Fruit fly (Drosophila melanogaster) whole organism, embryonic: ENCODE measurements around the gene Cyp309a1.

Experiments used
- Antp ChIP-seq: fragments of 200-800 bp; sonication (Bioruptor generic); optimal IDR thresholded peaks from 3 replicates; lab custom pipeline; 2016; ENCODE audit warnings: missing biosample characterization, missing genetic modification characterization
- Awh ChIP-seq: fragments of 200-800 bp; sonication (Bioruptor generic); IDR thresholded peaks from 2 replicates; pipeline ENCODE4, ENCODE4 v1.3.6; 2022; ENCODE audit warnings: missing biosample characterization, missing genetic modification characterization
- B-H2 ChIP-seq: fragments of 200-800 bp; sonication (Bioruptor generic); optimal IDR thresholded peaks from 2 replicates; lab custom pipeline; 2018; ENCODE audit warnings: missing biosample characterization, mild to moderate bottlenecking, missing genetic modification characterization
- CG10274 ChIP-seq: fragments of 200-800 bp; sonication (Bioruptor generic); optimal IDR thresholded peaks from 3 replicates; lab custom pipeline; 2017; ENCODE audit warnings: missing biosample characterization, mild to moderate bottlenecking, missing genetic modification characterization
- CG12659 ChIP-seq: fragments of 200-800 bp; sonication (Bioruptor generic); optimal IDR thresholded peaks from 3 replicates; lab custom pipeline; 2017; ENCODE audit warnings: mild to moderate bottlenecking, missing biosample characterization, missing genetic modification reagents, missing genetic modification characterization
- CG13775 ChIP-seq: fragments of 200-800 bp; sonication (Bioruptor generic); optimal IDR thresholded peaks from 3 replicates; lab custom pipeline; 2017; ENCODE audit warnings: missing biosample characterization, mild to moderate bottlenecking, missing genetic modification characterization
- CG14050 ChIP-seq: fragments of 200-800 bp; sonication (Bioruptor generic); IDR thresholded peaks from 3 replicates; pipeline ENCODE4 v1.3.6; 2022; ENCODE audit warnings: missing biosample characterization, missing genetic modification characterization
- CG14667 ChIP-seq: fragments of 200-800 bp; sonication (Bioruptor generic); IDR thresholded peaks from 2 replicates; pipeline ENCODE4 v1.3.6; 2022; ENCODE audit warnings: missing biosample characterization, missing genetic modification characterization
- CG15269 ChIP-seq: fragments of 200-800 bp; sonication (Bioruptor generic); optimal IDR thresholded peaks from 2 replicates; lab custom pipeline; 2018; ENCODE audit warnings: missing biosample characterization, mild to moderate bottlenecking, missing genetic modification characterization, moderate library complexity
- CG17385 ChIP-seq: fragments of 200-800 bp; sonication (Bioruptor generic); optimal IDR thresholded peaks from 3 replicates; lab custom pipeline; 2018; ENCODE audit warnings: missing biosample characterization, mild to moderate bottlenecking, missing genetic modification characterization
- CG2120 ChIP-seq: fragments of 200-800 bp; sonication (Bioruptor generic); optimal IDR thresholded peaks from 3 replicates; lab custom pipeline; 2016; ENCODE audit warnings: missing biosample characterization, missing genetic modification characterization
- CG6689 ChIP-seq: fragments of 200-800 bp; sonication (Bioruptor generic); IDR thresholded peaks from 2 replicates; pipeline ENCODE4 v1.3.6; 2022; ENCODE audit warnings: missing biosample characterization, missing genetic modification characterization
- CG7357 ChIP-seq: fragments of 200-800 bp; sonication (Bioruptor generic); IDR thresholded peaks from 3 replicates; pipeline ENCODE4 v1.3.6; 2022; ENCODE audit warnings: missing biosample characterization, missing genetic modification characterization
- CG7987 ChIP-seq: fragments of 200-800 bp; sonication (Bioruptor generic); optimal IDR thresholded peaks from 2 replicates; lab custom pipeline; 2018; ENCODE audit warnings: missing biosample characterization, mild to moderate bottlenecking, missing genetic modification characterization, moderate library complexity
- CG9932 ChIP-seq: fragments of 200-800 bp; sonication (Bioruptor generic); IDR thresholded peaks from 2 replicates; pipeline ENCODE4 v1.3.6; 2022; ENCODE audit warnings: missing biosample characterization, missing genetic modification characterization
- Chrac-16 ChIP-seq: fragments of 200-800 bp; sonication (Bioruptor generic); optimal IDR thresholded peaks from 3 replicates; lab custom pipeline; 2016; ENCODE audit warnings: missing biosample characterization, missing genetic modification characterization
- CoRest ChIP-seq: fragments of 200-800 bp; sonication (Bioruptor generic); optimal IDR thresholded peaks from 3 replicates; lab custom pipeline; 2018; ENCODE audit warnings: missing biosample characterization, mild to moderate bottlenecking, missing genetic modification characterization, moderate library complexity
- D19B ChIP-seq: fragments of 200-800 bp; sonication (Bioruptor generic); optimal IDR thresholded peaks from 2 replicates; lab custom pipeline; 2017; ENCODE audit warnings: missing biosample characterization, mild to moderate bottlenecking, missing genetic modification characterization
- Hey ChIP-seq: fragments of 200-800 bp; sonication (Bioruptor generic); optimal IDR thresholded peaks from 3 replicates; lab custom pipeline; 2018; ENCODE audit warnings: missing biosample characterization, mild to moderate bottlenecking, missing genetic modification characterization
- Mes4 ChIP-seq: fragments of 200-800 bp; sonication (Bioruptor generic); optimal IDR thresholded peaks from 2 replicates; lab custom pipeline; 2016; ENCODE audit warnings: missing biosample characterization, missing genetic modification characterization
- NFAT ChIP-seq: fragments of 200-800 bp; sonication (Bioruptor generic); IDR thresholded peaks from 2 replicates; pipeline ENCODE4 v1.3.6; 2022; ENCODE audit warnings: missing biosample characterization, missing genetic modification characterization
- NK7.1 ChIP-seq: fragments of 200-800 bp; sonication (Bioruptor generic); optimal IDR thresholded peaks from 3 replicates; lab custom pipeline; 2016; ENCODE audit warnings: missing biosample characterization, missing genetic modification characterization
- Oaz ChIP-seq: fragments of 200-800 bp; sonication (Bioruptor generic); IDR thresholded peaks from 2 replicates; pipeline ENCODE4 v1.3.6; 2022; ENCODE audit warnings: missing biosample characterization, missing genetic modification characterization
- Sry-δ ChIP-seq: fragments of 200-800 bp; sonication (Bioruptor generic); optimal IDR thresholded peaks from 2 replicates; lab custom pipeline; 2016; ENCODE audit warnings: missing biosample characterization, missing genetic modification characterization
- abd-A ChIP-seq: fragments of 200-800 bp; sonication (Bioruptor generic); optimal IDR thresholded peaks from 3 replicates; lab custom pipeline; 2019; ENCODE audit warnings: missing biosample characterization, mild to moderate bottlenecking, missing genetic modification characterization, moderate library complexity
- bab2 ChIP-seq: fragments of 200-800 bp; sonication (Bioruptor generic); optimal IDR thresholded peaks from 2 replicates; lab custom pipeline; 2016; ENCODE audit warnings: missing biosample characterization, missing genetic modification characterization
- cato ChIP-seq: fragments of 200-800 bp; sonication (Bioruptor generic); optimal IDR thresholded peaks from 2 replicates; lab custom pipeline; 2016; ENCODE audit warnings: missing biosample characterization, missing genetic modification characterization, borderline replicate concordance
- cg ChIP-seq: fragments of 200-800 bp; sonication (Bioruptor generic); optimal IDR thresholded peaks from 3 replicates; lab custom pipeline; 2019; ENCODE audit warnings: missing biosample characterization, mild to moderate bottlenecking, missing genetic modification characterization, moderate library complexity
- danr ChIP-seq: fragments of 200-800 bp; sonication (Bioruptor generic); IDR thresholded peaks from 2 replicates; pipeline ENCODE4 v1.3.6; 2022; ENCODE audit warnings: missing biosample characterization, missing genetic modification characterization
- dati ChIP-seq: fragments of 200-800 bp; sonication (Bioruptor generic); IDR thresholded peaks from 2 replicates; pipeline ENCODE4 v1.3.6; 2022; ENCODE audit warnings: missing biosample characterization, missing genetic modification characterization
- dmrt99B ChIP-seq: fragments of 200-800 bp; sonication (Bioruptor generic); optimal IDR thresholded peaks from 2 replicates; lab custom pipeline; 2018; ENCODE audit warnings: missing biosample characterization, mild to moderate bottlenecking, missing genetic modification characterization, moderate library complexity
- dpn ChIP-seq, 2 experiments: fragments of 200-800 bp; sonication (Bioruptor generic); optimal IDR thresholded peaks; 3 replicates each; lab custom pipeline; 2016; ENCODE audit warnings: missing biosample characterization in 2 of 2, missing genetic modification characterization in 2 of 2
- gfzf ChIP-seq: fragments of 200-800 bp; sonication (Bioruptor generic); optimal IDR thresholded peaks from 2 replicates; lab custom pipeline; 2016; ENCODE audit warnings: missing biosample characterization, mild to moderate bottlenecking, missing genetic modification characterization, moderate library complexity
- jigr1 ChIP-seq: fragments of 200-800 bp; sonication (Bioruptor generic); IDR thresholded peaks from 3 replicates; pipeline ENCODE4 v1.3.6; 2022; ENCODE audit warnings: missing biosample characterization, missing genetic modification characterization
- mam ChIP-seq: fragments of 200-800 bp; sonication (Bioruptor generic); optimal IDR thresholded peaks from 3 replicates; lab custom pipeline; 2016; ENCODE audit warnings: missing biosample characterization, missing genetic modification characterization
- nerfin-1 ChIP-seq: fragments of 200-800 bp; sonication (Bioruptor generic); optimal IDR thresholded peaks from 3 replicates; lab custom pipeline; 2019; ENCODE audit warnings: missing biosample characterization, mild to moderate bottlenecking, missing genetic modification characterization, moderate library complexity
- nerfin-2 ChIP-seq: fragments of 200-800 bp; sonication (Bioruptor generic); IDR thresholded peaks from 2 replicates; pipeline ENCODE4 v1.3.6; 2022; ENCODE audit warnings: missing biosample characterization, missing genetic modification characterization; ENCODE audit not compliant: partially characterized antibody
- nom ChIP-seq: fragments of 200-800 bp; sonication (Bioruptor generic); optimal IDR thresholded peaks from 2 replicates; lab custom pipeline; 2017; ENCODE audit warnings: missing biosample characterization, missing genetic modification characterization, mild to moderate bottlenecking, moderate library complexity, missing genetic modification reagents
- prd ChIP-seq, 3 experiments: fragments of >200 bp in 2 of 3; fragments of 200-800 bp in 1 of 3; sonication (Bioruptor generic) in 1 of 3; optimal IDR thresholded peaks in 2 of 3; IDR thresholded peaks in 1 of 3; 2 replicates in 2 of 3; 3 replicates in 1 of 3; pipeline versions ENCODE4 v1.3.6 to Lab custom; 2017 to 2022; ENCODE audit warnings: missing biosample characterization in 1 of 3, missing genetic modification characterization in 1 of 3
- ranshi ChIP-seq: fragments of 200-800 bp; sonication (Bioruptor generic); IDR thresholded peaks from 2 replicates; pipeline ENCODE4 v1.3.6; 2022; ENCODE audit warnings: missing biosample characterization, missing genetic modification characterization
- rib ChIP-seq: fragments of 200-800 bp; sonication (Bioruptor generic); IDR thresholded peaks from 2 replicates; pipeline ENCODE4 v1.3.6; 2022; ENCODE audit warnings: missing biosample characterization, missing genetic modification characterization
- tap ChIP-seq: fragments of 200-800 bp; optimal IDR thresholded peaks from 3 replicates; lab custom pipeline; 2019; ENCODE audit warnings: missing biosample characterization, mild to moderate bottlenecking, missing genetic modification characterization, moderate library complexity
- tin ChIP-seq: fragments of 200-800 bp; sonication (Bioruptor generic); optimal IDR thresholded peaks from 3 replicates; lab custom pipeline; 2016; ENCODE audit warnings: missing biosample characterization, missing genetic modification characterization
- ttk ChIP-seq: fragments of 200-800 bp; sonication (Bioruptor generic); IDR thresholded peaks from 2 replicates; pipeline ENCODE4 v2.1.2; 2022; ENCODE audit warnings: missing biosample characterization, missing genetic modification characterization
- wdn ChIP-seq: fragments of 200-800 bp; sonication (Bioruptor generic); IDR thresholded peaks from 2 replicates; pipeline ENCODE4 v1.3.6; 2022; ENCODE audit warnings: missing biosample characterization, missing genetic modification characterization

Cyp309a1 gene

dm6 chr2L:2585285-2585684 lies 20.7 kb upstream of the Cyp309a1 start, which contains the start of gene Drp1 (continued):
- no peak for TF ChIP-seq Hey (tag; lab: Kevin White, UChicago)
- TF ChIP-seq CG15269 = no peak
- peak; percentile 92 for TF ChIP-seq rib
- TF ChIP-seq dpn (GFP tag; optimal IDR thresholded peaks at IDR 0.05; lab: Kevin White, UChicago) = peak; percentile 70 to 74
- peak; percentile 40; the same call in 1 of the 2 replicates for TF ChIP-seq ttk
- no peak for TF ChIP-seq cato (GFP tag; lab: Kevin White, UChicago)
- TF ChIP-seq CG6689 (GFP tag; lab: Robert Waterston, UW) = no peak
- TF ChIP-seq NK7.1 = no peak
- TF ChIP-seq nom (GFP tag; lab: Kevin White, UChicago) = no peak
- peak; percentile 52 for TF ChIP-seq CoRest
- TF ChIP-seq CG2120 (GFP tag; lab: Kevin White, UChicago) = peak; percentile 83
- no peak for TF ChIP-seq jigr1
- TF ChIP-seq gfzf (GFP tag; lab: Kevin White, UChicago) = peak; percentile 27
- no peak for TF ChIP-seq abd-A
- TF ChIP-seq Sry-δ = peak; percentile 75
- TF ChIP-seq wdn = 0 out of 2 replicates have a peak, but pooled peaks have one; percentile 23
- TF ChIP-seq cg (GFP tag; lab: Kevin White, UChicago) = no peak
- TF ChIP-seq Oaz (GFP tag; lab: Robert Waterston, UW) = no peak
- peak; percentile 15 for TF ChIP-seq CG13775
- TF ChIP-seq tap (tag; lab: Kevin White, UChicago) = no peak
- no peak for TF ChIP-seq Awh
- TF ChIP-seq nerfin-2 = peak; percentile 64
- TF ChIP-seq dati (GFP tag; lab: Robert Waterston, UW) = 0 out of 2 replicates have a peak, but pooled peaks have one; percentile 18
- TF ChIP-seq CG7987 = peak; percentile 63
- TF ChIP-seq D19B (GFP tag; lab: Kevin White, UChicago) = no peak
- peak; percentile 63 for TF ChIP-seq bab2
- TF ChIP-seq CG17385 = peak; percentile 13
- no peak for TF ChIP-seq CG10274 (GFP tag; lab: Kevin White, UChicago)
- TF ChIP-seq Antp (GFP tag; lab: Kevin White, UChicago) = peak; percentile 61
- TF ChIP-seq CG9932 (GFP tag; lab: Robert Waterston, UW) = peak; percentile 86
- TF ChIP-seq CG14667 (GFP tag; lab: Robert Waterston, UW) = no peak
- no peak for TF ChIP-seq dmrt99B (tag; lab: Kevin White, UChicago)
- TF ChIP-seq CG14050 (GFP tag; lab: Robert Waterston, UW) = no peak
- TF ChIP-seq Chrac-16 = peak; percentile 27
- peak; percentile 71 for TF ChIP-seq CG12659 (GFP tag; lab: Kevin White, UChicago)
- peak; percentile 68 for TF ChIP-seq NFAT (GFP tag; lab: Robert Waterston, UW)
- TF ChIP-seq B-H2 = peak; percentile 71
- TF ChIP-seq Mes4 (GFP tag; lab: Kevin White, UChicago) = no peak
- TF ChIP-seq ranshi (GFP tag; lab: Robert Waterston, UW) = 0 out of 2 replicates have a peak, but pooled peaks have one; percentile 49
- no peak for TF ChIP-seq CG7357 (GFP tag; lab: Robert Waterston, UW)
- no peak for TF ChIP-seq danr
- peak; percentile 39 for TF ChIP-seq nerfin-1
- TF ChIP-seq mam (GFP tag; lab: Kevin White, UChicago) = peak; percentile 73
- TF ChIP-seq tin (GFP tag; lab: Kevin White, UChicago) = peak; percentile 58
- TF ChIP-seq prd (optimal IDR thresholded peaks at IDR 0.05; lab: Kevin White, UChicago) = no peak
- peak; percentile 60 for TF ChIP-seq prd (GFP tag; IDR thresholded peaks at IDR 0.05; lab: Robert Waterston, UW)
